Worm (Caenorhabditis elegans) whole organism, midembryonic: ENCODE measurements around the gene tsn-1.

Experiments used
- T22C8.4 ChIP-seq: fragments of 200-800 bp; sonication (Bioruptor generic); IDR thresholded peaks from 2 replicates; pipeline ENCODE4 v1.3.6; 2022; ENCODE audit warnings: missing genetic modification characterization, missing compliant biosample characterization
- cog-1 ChIP-seq: sonication (generic microtip); optimal IDR thresholded peaks from 2 replicates; lab custom pipeline; 2016; ENCODE audit warnings: missing genetic modification characterization, missing compliant biosample characterization
- flt-1 ChIP-seq: fragments of 200-800 bp; sonication (Bioruptor generic); IDR thresholded peaks from 2 replicates; pipeline ENCODE4 v1.3.6; 2022; ENCODE audit warnings: missing genetic modification characterization, missing compliant biosample characterization
- klf-2 ChIP-seq: fragments of 200-800 bp; sonication (Bioruptor generic); conservative IDR thresholded peaks from 2 replicates; pipeline ENCODE4 v1.3.6; 2022; ENCODE audit warnings: missing genetic modification reagents, missing genetic modification characterization, missing compliant biosample characterization
- med-1 ChIP-seq: sonication (generic microtip); optimal IDR thresholded peaks from 2 replicates; lab custom pipeline; 2017; ENCODE audit warnings: missing genetic modification characterization, mild to moderate bottlenecking, missing compliant biosample characterization, antibody characterized with exemption, missing genetic modification reagents; ENCODE audit not compliant: insufficient read depth
- tab-1 ChIP-seq: fragments of 200-800 bp; sonication (Bioruptor generic); IDR thresholded peaks from 2 replicates; pipeline ENCODE4 v1.3.6; 2022; ENCODE audit warnings: missing genetic modification characterization, missing compliant biosample characterization
- ztf-23 ChIP-seq: fragments of 200-800 bp; sonication (Bioruptor generic); IDR thresholded peaks from 2 replicates; pipeline ENCODE4 v1.3.6; 2022; ENCODE audit warnings: missing genetic modification reagents, missing genetic modification characterization, missing compliant biosample characterization
- ztf-29 ChIP-seq: fragments of 200-800 bp; sonication (Bioruptor generic); IDR thresholded peaks from 2 replicates; pipeline ENCODE4 v1.3.6; 2022; ENCODE audit warnings: missing genetic modification reagents, missing genetic modification characterization, missing compliant biosample characterization

DNA sequence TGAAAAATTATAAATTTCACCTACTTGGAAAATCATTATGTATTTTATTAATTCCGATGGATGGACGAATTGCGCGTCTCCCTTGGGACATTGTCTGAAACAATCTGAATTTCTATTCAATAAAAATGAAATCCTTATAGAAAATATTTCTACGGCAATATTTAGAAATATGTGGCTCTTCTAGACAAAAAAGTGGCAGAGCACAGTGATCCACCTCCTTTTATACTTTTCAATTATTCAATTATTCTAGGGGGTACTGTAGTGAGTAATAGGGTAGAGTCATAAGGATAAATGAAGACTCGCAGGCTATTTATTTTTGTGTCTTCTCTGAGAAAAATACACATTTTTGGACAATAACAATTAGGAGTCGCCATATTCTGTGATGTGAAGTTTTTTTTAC is 43.4 kb upstream of the tsn-1 start, which contains the start of gene T05A7.12:
- no peak for TF ChIP-seq med-1 (GFP tag; lab: Kevin White, UChicago)
- no peak for TF ChIP-seq flt-1 (GFP tag; lab: Robert Waterston, UW)
- TF ChIP-seq ztf-29 (GFP tag; lab: Robert Waterston, UW): no peak
- TF ChIP-seq cog-1 (tag; lab: Kevin White, UChicago): no peak
- no peak for TF ChIP-seq klf-2 (GFP tag; lab: Robert Waterston, UW)
- no peak for TF ChIP-seq T22C8.4 (GFP tag; lab: Robert Waterston, UW)
- no peak for TF ChIP-seq ztf-23
- no peak for TF ChIP-seq tab-1
